Worm (Caenorhabditis elegans) whole organism, L2 larva: ENCODE results near the gene R10D12.7.
A peak's percentile ranks its signal among the peaks of the same experiment; 100 is the strongest.

Experiments
- C34F6.9 ChIP-seq: fragments of 150-350 bp; optimal IDR thresholded peaks from 2 replicates; lab custom pipeline; 2014; ENCODE audit warnings: missing biosample characterization, missing genetic modification characterization
- Y55F3AM.14 ChIP-seq: fragments of 200-800 bp; sonication (Bioruptor generic); optimal IDR thresholded peaks from 2 replicates; lab custom pipeline; 2018; ENCODE audit warnings: mild to moderate bottlenecking, missing genetic modification characterization, missing compliant biosample characterization
- ZK546.5 ChIP-seq: sonication (generic microtip); optimal IDR thresholded peaks from 2 replicates; lab custom pipeline; 2017; ENCODE audit warnings: missing biosample characterization, missing genetic modification characterization
- alr-1 ChIP-seq: fragments of 150-350 bp; optimal IDR thresholded peaks from 2 replicates; lab custom pipeline; 2014; ENCODE audit warnings: missing biosample characterization, missing genetic modification characterization
- aly-2 ChIP-seq: fragments of 150-350 bp; optimal IDR thresholded peaks from 2 replicates; lab custom pipeline; 2014; ENCODE audit warnings: missing biosample characterization, missing genetic modification characterization
- ceh-16 ChIP-seq: fragments of 150-350 bp; optimal IDR thresholded peaks from 2 replicates; lab custom pipeline; 2014; ENCODE audit warnings: missing biosample characterization, missing genetic modification characterization
- ceh-82 ChIP-seq: fragments of 150-350 bp; optimal IDR thresholded peaks from 2 replicates; lab custom pipeline; 2014; ENCODE audit warnings: missing biosample characterization, missing genetic modification characterization
- crh-2 ChIP-seq: sonication (generic microtip); optimal IDR thresholded peaks from 2 replicates; lab custom pipeline; 2017; ENCODE audit warnings: missing biosample characterization, missing genetic modification characterization
- dmd-4 ChIP-seq: sonication (generic microtip); optimal IDR thresholded peaks from 2 replicates; lab custom pipeline; 2017; ENCODE audit warnings: missing biosample characterization, missing genetic modification characterization
- egl-27 ChIP-seq: sonication (generic microtip); optimal IDR thresholded peaks from 3 replicates; lab custom pipeline; 2017; ENCODE audit warnings: missing biosample characterization, missing genetic modification reagents, missing genetic modification characterization
- fos-1 ChIP-seq: fragments of 150-350 bp; optimal IDR thresholded peaks from 2 replicates; lab custom pipeline; 2014; ENCODE audit warnings: missing biosample characterization, missing genetic modification characterization
- gmeb-1 ChIP-seq: fragments of 150-350 bp; optimal IDR thresholded peaks from 2 replicates; lab custom pipeline; 2014; ENCODE audit warnings: missing biosample characterization, missing genetic modification characterization
- lin-11 ChIP-seq: fragments of 150-350 bp; sonication (generic microtip); optimal IDR thresholded peaks from 2 replicates; lab custom pipeline; 2014; ENCODE audit warnings: missing biosample characterization, missing genetic modification characterization, inconsistent platforms, mixed read lengths
- lin-13 ChIP-seq: fragments of 150-350 bp; optimal IDR thresholded peaks from 2 replicates; lab custom pipeline; 2014; ENCODE audit warnings: missing biosample characterization, missing genetic modification reagents, missing genetic modification characterization
- lin-39 ChIP-seq: fragments of 150-350 bp; optimal IDR thresholded peaks from 2 replicates; lab custom pipeline; 2014; ENCODE audit warnings: missing biosample characterization, missing genetic modification reagents, missing genetic modification characterization
- nhr-10 ChIP-seq: sonication (generic microtip); optimal IDR thresholded peaks from 2 replicates; lab custom pipeline; 2017; ENCODE audit warnings: missing biosample characterization, missing genetic modification characterization
- nhr-12 ChIP-seq: fragments of 150-350 bp; optimal IDR thresholded peaks from 2 replicates; lab custom pipeline; 2014; ENCODE audit warnings: missing biosample characterization, missing genetic modification characterization
- nhr-129 ChIP-seq: fragments of 150-350 bp; optimal IDR thresholded peaks from 2 replicates; lab custom pipeline; 2014; ENCODE audit warnings: missing biosample characterization, missing genetic modification characterization
- nhr-21 ChIP-seq: fragments of 150-350 bp; optimal IDR thresholded peaks from 2 replicates; lab custom pipeline; 2014; ENCODE audit warnings: missing biosample characterization, missing genetic modification characterization
- nhr-25 ChIP-seq: fragments of 150-350 bp; sonication (generic microtip); optimal IDR thresholded peaks from 3 replicates; lab custom pipeline; 2014; ENCODE audit warnings: missing biosample characterization, missing genetic modification characterization
- nhr-77 ChIP-seq: fragments of 150-350 bp; optimal IDR thresholded peaks from 2 replicates; lab custom pipeline; 2014; ENCODE audit warnings: missing biosample characterization, missing genetic modification characterization
- peb-1 ChIP-seq: fragments of 150-350 bp; optimal IDR thresholded peaks from 2 replicates; lab custom pipeline; 2014; ENCODE audit warnings: missing biosample characterization, missing genetic modification characterization
- sem-4 ChIP-seq: fragments of 150-350 bp; optimal IDR thresholded peaks from 2 replicates; lab custom pipeline; 2014; ENCODE audit warnings: missing biosample characterization, missing genetic modification reagents, missing genetic modification characterization
- sma-3 ChIP-seq: sonication (generic microtip); optimal IDR thresholded peaks from 2 replicates; lab custom pipeline; 2016; ENCODE audit warnings: missing genetic modification reagents, missing genetic modification characterization, missing compliant biosample characterization
- snpc-4 ChIP-seq: fragments of 150-350 bp; optimal IDR thresholded peaks from 2 replicates; lab custom pipeline; 2014; ENCODE audit warnings: missing biosample characterization, missing genetic modification characterization
- unc-55 ChIP-seq: fragments of 150-350 bp; sonication (generic microtip); optimal IDR thresholded peaks from 3 replicates; lab custom pipeline; 2014; ENCODE audit warnings: missing biosample characterization, missing genetic modification reagents, missing genetic modification characterization
- ztf-4 ChIP-seq: fragments of 150-350 bp; optimal IDR thresholded peaks from 2 replicates; lab custom pipeline; 2014; ENCODE audit warnings: missing biosample characterization, missing genetic modification characterization

R10D12.7 gene

ce11 chrV:13936052-13936451, 13.8 kb upstream of the R10D12.7 start:
- TF ChIP-seq nhr-12 (tag; lab: Kevin White, UChicago) (no peak), nhr-25 (tag; lab: Kevin White, UChicago) (peak; percentile 60), nhr-21 (tag; lab: Kevin White, UChicago) (peak; percentile 45)

ce11 chrV:13936850-13937249, 13.0 kb upstream of the R10D12.7 start, which contains the start of gene srw-145:
Gene srw-145 (plus strand): TSS chrV:13937150.
- TF ChIP-seq peb-1 (tag; lab: Kevin White, UChicago) (no peak), ztf-4 (no peak), nhr-10 (tag; lab: Kevin White, UChicago) (no peak), lin-11 (tag; lab: Kevin White, UChicago) (no peak), nhr-21 (tag; lab: Kevin White, UChicago) (peak; percentile 41), nhr-77 (tag; lab: Kevin White, UChicago) (no peak), nhr-25 (tag; lab: Kevin White, UChicago) (no peak), dmd-4 (tag; lab: Kevin White, UChicago) (no peak), gmeb-1 (tag; lab: Kevin White, UChicago) (no peak), nhr-129 (tag; lab: Kevin White, UChicago) (no peak), nhr-12 (tag; lab: Kevin White, UChicago) (peak; percentile 3)

- TF ChIP-seq unc-55 (GFP tag; lab: Kevin White, UChicago) (no peak), dmd-4 (tag; lab: Kevin White, UChicago) (no peak), nhr-77 (tag; lab: Kevin White, UChicago) (no peak), gmeb-1 (tag; lab: Kevin White, UChicago) (no peak), Y55F3AM.14 (GFP tag; lab: Kevin White, UChicago) (no peak), alr-1 (tag; lab: Kevin White, UChicago) (no peak)
Observed at ce11 chrV:13942082-13942481, 7.8 kb upstream of the R10D12.7 start, which contains the start of gene dpr-1. Gene dpr-1 (minus strand): TSS chrV:13942182.

DNA sequence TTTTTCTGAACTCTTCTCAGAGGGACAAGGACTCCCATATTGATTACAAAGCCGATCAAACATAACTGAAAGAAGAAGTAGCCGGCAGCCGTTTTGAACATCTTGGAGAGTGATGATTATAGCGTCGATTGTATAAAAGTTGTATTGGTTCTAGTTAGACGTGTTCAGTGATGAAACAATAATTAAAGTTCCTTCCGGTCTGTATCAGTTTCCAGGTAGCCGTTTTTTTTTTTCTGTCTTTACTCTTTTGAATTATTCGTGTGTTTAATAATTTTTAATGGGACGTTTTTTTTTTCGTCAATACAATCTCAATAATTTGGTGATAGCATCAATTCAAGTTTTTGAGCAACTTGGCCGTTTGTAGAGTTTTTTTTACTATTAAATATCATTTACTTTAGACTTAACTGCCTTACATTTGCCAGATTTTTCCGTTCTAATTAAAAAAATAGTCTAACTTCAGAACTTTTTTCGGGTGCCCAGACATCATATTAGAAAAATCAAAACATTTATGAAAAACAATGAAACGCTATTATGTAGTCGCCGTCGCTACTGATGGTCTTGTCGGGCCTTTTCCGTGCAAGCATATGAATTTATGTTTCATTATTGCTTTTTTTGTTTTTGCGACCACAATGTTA, 3.4 kb upstream of the R10D12.7 start, which contains the start of the genes srx-10 and clec-226:
TSS of gene srx-10 (minus strand) at position 101 of the 635 bp plus-strand sequence.
TSS of gene clec-226 (plus strand) at position 585 of the 635 bp plus-strand sequence.
- TF ChIP-seq sem-4 (no peak), crh-2 (tag; lab: Kevin White, UChicago) (no peak), ceh-16 (no peak), sma-3 (no peak), fos-1 (tag; lab: Kevin White, UChicago) (no peak), C34F6.9 (tag; lab: Kevin White, UChicago) (no peak), egl-27 (no peak), aly-2 (tag; lab: Kevin White, UChicago) (no peak)

ce11 chrV:13949010-13949409, 842 bp upstream of the R10D12.7 start, which contains the start of gene R10D12.6:
Gene R10D12.6 (plus strand): TSS chrV:13949310.
- peak; percentile 27 for TF ChIP-seq fos-1 (tag; lab: Kevin White, UChicago)
- no peak for TF ChIP-seq dmd-4 (tag; lab: Kevin White, UChicago)

DNA sequence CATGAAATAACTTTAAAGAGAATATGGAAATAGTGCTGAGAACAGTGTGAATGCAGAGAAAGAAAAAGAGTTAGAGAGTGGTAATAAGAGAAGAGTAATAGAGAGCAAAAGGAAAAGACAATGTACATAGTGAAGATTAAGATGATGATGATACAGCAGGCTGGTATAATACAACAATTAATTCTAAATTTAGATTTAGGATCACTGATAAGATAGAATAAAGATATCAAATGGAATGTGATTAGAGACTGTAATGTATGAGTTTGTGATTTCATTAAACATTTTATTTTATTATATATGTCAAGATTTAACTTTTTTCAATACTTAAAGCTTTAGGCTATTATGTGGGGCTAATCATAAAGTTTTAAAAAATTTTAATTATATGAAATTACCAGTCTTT, 3.3 kb downstream of the R10D12.7 start, which contains the start of gene R10D12.8:
TSS of gene R10D12.8 (minus strand) at position 101 of the 400 bp plus-strand sequence.
- no peak for TF ChIP-seq nhr-12 (tag; lab: Kevin White, UChicago)
- no peak for TF ChIP-seq lin-39
- TF ChIP-seq egl-27: no peak

- TF ChIP-seq ZK546.5 (tag; lab: Kevin White, UChicago) (no peak), lin-13 (GFP tag; lab: Kevin White, UChicago) (no peak), snpc-4 (tag; lab: Kevin White, UChicago) (no peak), ceh-16 (no peak), ceh-82 (tag; lab: Kevin White, UChicago) (no peak)
Observed at ce11 chrV:13954056-13954455, 4.2 kb downstream of the R10D12.7 start, which contains the start of gene swt-6. Gene swt-6 (plus strand): TSS chrV:13954356.
